Worm (Caenorhabditis elegans): ENCODE results near the gene str-246.

str-246 gene

DNA sequence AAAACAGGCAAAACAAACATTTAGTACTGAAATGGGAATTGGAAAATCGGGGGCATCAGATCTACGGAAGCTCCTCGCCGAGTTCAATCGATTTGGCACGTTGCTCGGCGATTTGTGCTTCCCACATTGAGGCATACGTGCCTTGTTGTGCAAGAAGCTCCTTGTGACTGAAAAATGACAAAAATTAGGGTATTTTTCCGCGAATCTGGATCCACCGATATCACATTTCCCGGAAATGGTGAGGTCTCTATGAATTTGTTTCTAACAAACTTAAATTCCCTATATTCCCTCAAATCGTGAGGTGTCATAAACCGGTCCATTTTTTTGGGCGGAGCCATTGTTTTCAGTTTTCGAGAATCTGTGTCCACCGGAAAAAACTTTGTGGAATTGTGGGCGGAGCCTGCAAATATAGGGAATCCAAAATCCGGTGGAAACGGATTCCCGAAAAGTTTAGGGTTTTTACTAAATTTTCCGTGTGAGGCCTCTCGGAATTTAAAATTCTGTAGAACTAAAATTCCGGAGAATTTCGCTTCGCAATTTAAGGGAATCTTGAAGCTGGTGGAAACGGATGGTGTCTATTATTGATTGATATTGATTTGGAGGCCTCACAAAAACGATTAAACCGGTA, 14.3 kb downstream of the str-246 start (continued):
- TF ChIP-seq ceh-88 (GFP tag; IDR thresholded peaks at IDR 0.05) (peak; percentile 69; the same call in 1 of the 2 replicates), blmp-1 (tag; optimal IDR thresholded peaks at IDR 0.05) (no peak), nhr-77 (tag; optimal IDR thresholded peaks at IDR 0.05) (no peak), ets-5 (GFP tag; IDR thresholded peaks at IDR 0.05) (no peak), hlh-17 (GFP tag; optimal IDR thresholded peaks at IDR 0.05; ENCODE audit: borderline replicate concordance) (no peak), rnt-1 (tag; optimal IDR thresholded peaks at IDR 0.05) (peak; percentile 61), fkh-10 (GFP tag; optimal IDR thresholded peaks at IDR 0.05) (no peak), unc-86 (tag; optimal IDR thresholded peaks at IDR 0.05) (peak; percentile 62), tlp-1 (tag; optimal IDR thresholded peaks at IDR 0.05) (no peak), mef-2 (tag; optimal IDR thresholded peaks at IDR 0.05) (no peak), ztf-4 (tag; optimal IDR thresholded peaks at IDR 0.05) (no peak), lin-14 (GFP tag; optimal IDR thresholded peaks at IDR 0.05) (no peak), hpl-2 (GFP tag; optimal IDR thresholded peaks at IDR 0.05) (no peak), tbx-2 (tag; optimal IDR thresholded peaks at IDR 0.05) (peak; percentile 79), nhr-237 (tag; optimal IDR thresholded peaks at IDR 0.05) (no peak), elt-2 (tag; optimal IDR thresholded peaks at IDR 0.05) (peak; percentile 86), sox-4 (tag; optimal IDR thresholded peaks at IDR 0.05) (peak; percentile 86), unc-130 (tag; optimal IDR thresholded peaks at IDR 0.05) (no peak), zip-4 (GFP tag; optimal IDR thresholded peaks at IDR 0.05) (no peak), lin-39 (tag; optimal IDR thresholded peaks at IDR 0.05) (no peak), C16A3.4 (tag; optimal IDR thresholded peaks at IDR 0.05) (no peak), Y116A8C.19 (tag; optimal IDR thresholded peaks at IDR 0.05; ENCODE audit: borderline replicate concordance) (peak; percentile 58), fos-1 (tag; optimal IDR thresholded peaks at IDR 0.05) (no peak), nhr-11 (tag; optimal IDR thresholded peaks at IDR 0.05) (no peak), aly-2 (tag; optimal IDR thresholded peaks at IDR 0.05) (no peak), mab-9 (GFP tag; IDR thresholded peaks at IDR 0.05) (peak; percentile 83), nhr-19 (GFP tag; conservative IDR thresholded peaks at IDR 0.05) (peak; percentile 51), egl-27 (tag; optimal IDR thresholded peaks at IDR 0.05) (no peak), jun-1 (tag; optimal IDR thresholded peaks at IDR 0.05) (no peak), ztf-11 (tag; optimal IDR thresholded peaks at IDR 0.05) (peak in 1 of 2 experiments; percentile 93), C34B4.2 (tag; optimal IDR thresholded peaks at IDR 0.05) (no peak), zag-1 (tag; optimal IDR thresholded peaks at IDR 0.05) (no peak), egl-13 (tag; optimal IDR thresholded peaks at IDR 0.05) (peak; percentile 78), snpc-4 (tag; optimal IDR thresholded peaks at IDR 0.05) (no peak), snu-23 (GFP tag; optimal IDR thresholded peaks at IDR 0.05) (peak; percentile 52), elt-3 (tag; optimal IDR thresholded peaks at IDR 0.05) (no peak), efl-1 (optimal IDR thresholded peaks at IDR 0.05) (peak; percentile 59 to 60), efl-1 (GFP tag; optimal IDR thresholded peaks at IDR 0.05 in 1 of 2) (peak; percentile 18 to 83), nhr-85 (tag) (peak; percentile 85), nhr-47 (tag; optimal IDR thresholded peaks at IDR 0.05) (peak; percentile 83), ceh-8 (GFP tag; optimal IDR thresholded peaks at IDR 0.05) (peak; percentile 79), unc-98 (GFP tag; IDR thresholded peaks at IDR 0.05) (peak; percentile 98), mdl-1 (tag; optimal IDR thresholded peaks at IDR 0.05) (no peak), nhr-71 (tag; optimal IDR thresholded peaks at IDR 0.05) (peak; percentile 79), pax-3 (tag; optimal IDR thresholded peaks at IDR 0.05) (peak; percentile 94), sup-37 (GFP tag; optimal IDR thresholded peaks at IDR 0.05) (peak; percentile 20), skn-1 (tag; optimal IDR thresholded peaks at IDR 0.05) (no peak), unc-30 (tag; optimal IDR thresholded peaks at IDR 0.05) (no peak), nhr-84 (tag; optimal IDR thresholded peaks at IDR 0.05) (no peak), lin-15B (tag; optimal IDR thresholded peaks at IDR 0.05) (no peak), unc-62 (GFP tag; optimal IDR thresholded peaks at IDR 0.05) (no peak), dpl-1 (GFP tag; optimal IDR thresholded peaks at IDR 0.05) (peak in 1 of 3 experiments; percentile 3), vab-15 (tag; optimal IDR thresholded peaks at IDR 0.05) (peak; percentile 81)

Data from whole organism, L1 larva.